Fruit fly (Drosophila melanogaster): ENCODE measurements around the gene CG12728.

DNA sequence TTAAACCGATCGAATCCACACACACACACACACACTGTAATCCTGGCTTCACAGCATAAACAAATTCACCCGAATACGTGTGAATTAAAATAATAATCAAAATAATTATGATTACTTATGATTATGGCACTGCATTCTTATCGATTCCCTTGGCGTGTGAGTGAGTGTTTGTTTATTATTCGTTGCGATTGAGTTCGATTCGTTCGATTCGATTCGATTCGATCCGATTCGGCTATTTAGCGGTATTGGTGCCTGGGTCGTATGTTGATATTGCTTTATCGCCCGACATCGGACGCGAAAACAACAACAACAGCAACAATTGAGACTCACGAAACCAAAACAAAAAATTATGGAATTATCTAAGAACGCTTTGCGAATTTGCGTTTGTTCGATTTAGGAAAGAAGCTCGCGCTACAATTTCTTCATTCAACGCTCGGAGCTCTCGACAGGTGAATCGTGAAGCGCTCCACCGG lies 12.8 kb downstream of the CG12728 start, which contains the start of gene CG6067:
- TF ChIP-seq CG5204 (GFP tag; optimal IDR thresholded peaks at IDR 0.05) (no peak), CG7045 (GFP tag; optimal IDR thresholded peaks at IDR 0.05) (no peak), toe (GFP tag; optimal IDR thresholded peaks at IDR 0.05) (no peak), cic (GFP tag; optimal IDR thresholded peaks at IDR 0.05) (no peak), Clk (GFP tag; optimal IDR thresholded peaks at IDR 0.05) (no peak), tj (GFP tag; optimal IDR thresholded peaks at IDR 0.05) (no peak), cnc (optimal IDR thresholded peaks at IDR 0.05) (no peak)

Measured in whole organism, adult.